Worm (Caenorhabditis elegans) whole organism, L1 larva: ENCODE data around the gene C05E4.7.

Experiments
- F16B12.6 ChIP-seq: fragments of 150-350 bp; optimal IDR thresholded peaks from 2 replicates; lab custom pipeline; 2014; ENCODE audit warnings: missing biosample characterization, missing genetic modification characterization
- Y116A8C.19 ChIP-seq: sonication (generic microtip); optimal IDR thresholded peaks from 2 replicates; lab custom pipeline; 2016; ENCODE audit warnings: missing compliant biosample characterization, missing genetic modification characterization, borderline replicate concordance
- aha-1 ChIP-seq: fragments of 150-350 bp; optimal IDR thresholded peaks from 2 replicates; lab custom pipeline; 2014; ENCODE audit warnings: missing biosample characterization, missing genetic modification characterization
- ceh-90 ChIP-seq: sonication (generic microtip); optimal IDR thresholded peaks from 2 replicates; lab custom pipeline; 2016; ENCODE audit warnings: missing genetic modification characterization, missing compliant biosample characterization
- dpl-1 ChIP-seq, 3 experiments: fragments of 150-350 bp in 2 of 3; sonication (generic microtip) in 1 of 3; optimal IDR thresholded peaks; 2 replicates each; lab custom pipeline; 2014 to 2017; ENCODE audit warnings: missing biosample characterization in 3 of 3, missing genetic modification characterization in 3 of 3, missing genetic modification reagents in 3 of 3
- dsc-1 ChIP-seq: sonication (generic microtip); optimal IDR thresholded peaks from 2 replicates; lab custom pipeline; 2016; ENCODE audit warnings: mild to moderate bottlenecking, missing genetic modification characterization, missing compliant biosample characterization
- egl-13 ChIP-seq: sonication (generic microtip); optimal IDR thresholded peaks from 2 replicates; lab custom pipeline; 2016; ENCODE audit warnings: missing genotype, missing genetic modification reagents, missing genetic modification characterization, missing compliant biosample characterization
- egl-27 ChIP-seq, 2 experiments: fragments of 150-350 bp in 1 of 2; sonication (generic microtip); optimal IDR thresholded peaks; 3 replicates each; lab custom pipeline; 2017 to 2018; ENCODE audit warnings: missing biosample characterization in 2 of 2, missing genetic modification characterization in 2 of 2, missing genetic modification reagents in 2 of 2
- ets-5 ChIP-seq: fragments of 200-800 bp; sonication (Bioruptor generic); IDR thresholded peaks from 2 replicates; pipeline ENCODE4 v1.3.6; 2022; ENCODE audit warnings: missing genetic modification characterization, missing compliant biosample characterization
- fkh-10 ChIP-seq: sonication (generic microtip); optimal IDR thresholded peaks from 2 replicates; lab custom pipeline; 2017; ENCODE audit warnings: missing biosample characterization, missing genetic modification reagents, missing genetic modification characterization
- fos-1 ChIP-seq: fragments of 150-350 bp; optimal IDR thresholded peaks from 2 replicates; lab custom pipeline; 2014; ENCODE audit warnings: missing biosample characterization, missing genetic modification characterization
- hlh-17 ChIP-seq: fragments of 200-800 bp; sonication (Bioruptor generic); optimal IDR thresholded peaks from 2 replicates; lab custom pipeline; 2018; ENCODE audit warnings: missing genetic modification characterization, mild to moderate bottlenecking, missing compliant biosample characterization, moderate library complexity, borderline replicate concordance
- hlh-4 ChIP-seq: sonication (generic microtip); optimal IDR thresholded peaks from 2 replicates; lab custom pipeline; 2016; ENCODE audit warnings: mild to moderate bottlenecking, missing genetic modification characterization, missing compliant biosample characterization
- jun-1 ChIP-seq: fragments of 150-350 bp; optimal IDR thresholded peaks from 2 replicates; lab custom pipeline; 2014; ENCODE audit warnings: missing biosample characterization, missing genetic modification reagents, missing genetic modification characterization
- lin-13 ChIP-seq: fragments of 150-350 bp; optimal IDR thresholded peaks from 2 replicates; lab custom pipeline; 2014; ENCODE audit warnings: missing biosample characterization, missing genetic modification reagents, missing genetic modification characterization
- lin-14 ChIP-seq: fragments of 200-800 bp; sonication (Bioruptor generic); optimal IDR thresholded peaks from 2 replicates; lab custom pipeline; 2018; ENCODE audit warnings: mild to moderate bottlenecking, missing genetic modification characterization, moderate library complexity, missing compliant biosample characterization
- lin-35 ChIP-seq, 2 experiments: fragments of 150-350 bp; optimal IDR thresholded peaks; 2 replicates each; lab custom pipeline; 2014; ENCODE audit warnings: missing biosample characterization in 2 of 2, missing genetic modification characterization in 2 of 2, missing genetic modification reagents in 2 of 2
- lin-39 ChIP-seq: fragments of 150-350 bp; optimal IDR thresholded peaks from 2 replicates; lab custom pipeline; 2014; ENCODE audit warnings: missing biosample characterization, missing genetic modification reagents, missing genetic modification characterization
- lir-3 ChIP-seq: sonication (generic microtip); optimal IDR thresholded peaks from 2 replicates; lab custom pipeline; 2016; ENCODE audit warnings: mild to moderate bottlenecking, missing genetic modification characterization, moderate library complexity, missing compliant biosample characterization; ENCODE audit not compliant: poor library complexity
- mdl-1 ChIP-seq, 2 experiments: fragments of 150-350 bp; optimal IDR thresholded peaks; 2 replicates each; lab custom pipeline; 2014 to 2017; ENCODE audit warnings: missing biosample characterization in 2 of 2, missing genetic modification characterization in 2 of 2, inconsistent platforms in 1 of 2
- mef-2 ChIP-seq: fragments of 150-350 bp; optimal IDR thresholded peaks from 2 replicates; lab custom pipeline; 2014; ENCODE audit warnings: missing biosample characterization, missing genetic modification characterization
- mep-1 ChIP-seq: fragments of 150-350 bp; optimal IDR thresholded peaks from 2 replicates; lab custom pipeline; 2014; ENCODE audit warnings: missing biosample characterization, missing genetic modification characterization
- nhr-11 ChIP-seq: fragments of 150-350 bp; optimal IDR thresholded peaks from 2 replicates; lab custom pipeline; 2014; ENCODE audit warnings: missing biosample characterization, missing genetic modification characterization
- nhr-12 ChIP-seq: sonication (generic microtip); optimal IDR thresholded peaks from 2 replicates; lab custom pipeline; 2017; ENCODE audit warnings: missing biosample characterization, missing genetic modification characterization
- nhr-47 ChIP-seq: sonication (generic microtip); optimal IDR thresholded peaks from 2 replicates; lab custom pipeline; 2016; ENCODE audit warnings: mild to moderate bottlenecking, missing genetic modification characterization, moderate library complexity, missing compliant biosample characterization
- nhr-76 ChIP-seq: sonication (generic microtip); optimal IDR thresholded peaks from 2 replicates; lab custom pipeline; 2017; ENCODE audit warnings: missing biosample characterization, missing genetic modification characterization
- nhr-85 ChIP-seq: sonication (generic microtip); peaks from one replicate; lab custom pipeline; 2016; ENCODE audit warnings: missing genetic modification characterization, inconsistent platforms, missing compliant biosample characterization
- pag-3 ChIP-seq: sonication (generic microtip); optimal IDR thresholded peaks from 2 replicates; lab custom pipeline; 2017; ENCODE audit warnings: missing genetic modification characterization, mild to moderate bottlenecking, missing compliant biosample characterization, antibody characterized with exemption, borderline replicate concordance; ENCODE audit not compliant: insufficient read depth
- skn-1 ChIP-seq: fragments of 150-350 bp; optimal IDR thresholded peaks from 2 replicates; lab custom pipeline; 2014; ENCODE audit warnings: missing biosample characterization, missing genetic modification characterization
- snpc-4 ChIP-seq: fragments of 150-350 bp; optimal IDR thresholded peaks from 2 replicates; lab custom pipeline; 2014; ENCODE audit warnings: missing biosample characterization, missing genetic modification characterization
- snu-23 ChIP-seq: sonication (generic microtip); optimal IDR thresholded peaks from 2 replicates; lab custom pipeline; 2016; ENCODE audit warnings: missing genetic modification characterization, missing compliant biosample characterization
- sptf-1 ChIP-seq: fragments of 150-350 bp; optimal IDR thresholded peaks from 2 replicates; lab custom pipeline; 2014; ENCODE audit warnings: missing biosample characterization, missing genetic modification characterization
- sup-37 ChIP-seq: fragments of 200-800 bp; sonication (Bioruptor generic); optimal IDR thresholded peaks from 2 replicates; lab custom pipeline; 2018; ENCODE audit warnings: mild to moderate bottlenecking, missing genetic modification characterization, missing compliant biosample characterization
- tbx-2 ChIP-seq: sonication (generic microtip); optimal IDR thresholded peaks from 2 replicates; lab custom pipeline; 2016; ENCODE audit warnings: missing genetic modification characterization, missing compliant biosample characterization
- tlp-1 ChIP-seq: fragments of 150-350 bp; optimal IDR thresholded peaks from 2 replicates; lab custom pipeline; 2014; ENCODE audit warnings: missing biosample characterization, missing genetic modification characterization
- unc-62 ChIP-seq: fragments of 150-350 bp; optimal IDR thresholded peaks from 2 replicates; lab custom pipeline; 2014; ENCODE audit warnings: missing biosample characterization, missing genetic modification reagents, missing genetic modification characterization
- xbp-1 ChIP-seq: sonication (generic microtip); optimal IDR thresholded peaks from 2 replicates; lab custom pipeline; 2016; ENCODE audit warnings: missing genetic modification characterization, missing compliant biosample characterization
- zag-1 ChIP-seq: fragments of 150-350 bp; optimal IDR thresholded peaks from 2 replicates; lab custom pipeline; 2014; ENCODE audit warnings: missing biosample characterization, missing genetic modification characterization
- zip-4 ChIP-seq: fragments of 200-800 bp; sonication (Bioruptor generic); optimal IDR thresholded peaks from 2 replicates; lab custom pipeline; 2018; ENCODE audit warnings: mild to moderate bottlenecking, missing genetic modification characterization, moderate library complexity, missing compliant biosample characterization
- ztf-4 ChIP-seq: fragments of 150-350 bp; optimal IDR thresholded peaks from 2 replicates; lab custom pipeline; 2014; ENCODE audit warnings: missing biosample characterization, missing genetic modification characterization

The C05E4.7 gene

ce11 chrV:738770-739169 lies 3.1 kb upstream of the C05E4.7 start, which contains the start of gene srj-24:
Gene srj-24, minus strand, starts transcription at chrV:738870.
- TF ChIP-seq mef-2 (tag; lab: Kevin White, UChicago) (no peak), unc-62 (GFP tag; lab: Kevin White, UChicago) (no peak), dsc-1 (tag; lab: Kevin White, UChicago) (no peak), zag-1 (tag; lab: Kevin White, UChicago) (no peak), hlh-4 (no peak), nhr-76 (no peak), nhr-47 (tag; lab: Kevin White, UChicago) (no peak), dpl-1 (GFP tag; optimal IDR thresholded peaks at IDR 0.05; lab: Kevin White, UChicago) (no peak), nhr-12 (no peak)
- TF ChIP-seq, all 84 proteins: peak for 0

- TF ChIP-seq Y116A8C.19 (no peak), sptf-1 (no peak), zip-4 (GFP tag; lab: Kevin White, UChicago) (no peak), mdl-1 (tag; optimal IDR thresholded peaks at IDR 0.05; lab: Kevin White, UChicago) (no peak), pag-3 (tag; lab: Kevin White, UChicago) (no peak), tbx-2 (tag; lab: Kevin White, UChicago) (no peak), F16B12.6 (tag; lab: Kevin White, UChicago) (no peak), egl-13 (tag; lab: Kevin White, UChicago) (no peak), fos-1 (tag; lab: Kevin White, UChicago) (no peak), ets-5 (GFP tag; lab: Robert Waterston, UW) (no peak), ceh-90 (tag; lab: Kevin White, UChicago) (no peak), lin-13 (no peak)
Measured at ce11 chrV:743348-743747, 1.4 kb downstream of the C05E4.7 start, which contains the start of gene str-134. Gene str-134, plus strand, starts transcription at chrV:743648.

ce11 chrV:748044-748443 lies 6.1 kb downstream of the C05E4.7 start, which contains the start of gene sri-4:
Gene sri-4, plus strand, starts transcription at chrV:748344.
- TF ChIP-seq lin-14 (no peak), zag-1 (tag; lab: Kevin White, UChicago) (no peak), egl-13 (tag; lab: Kevin White, UChicago) (no peak), lin-35 (GFP tag; optimal IDR thresholded peaks at IDR 0.05; lab: Kevin White, UChicago) (no peak), lir-3 (no peak), snpc-4 (tag; lab: Kevin White, UChicago) (no peak), nhr-85 (tag; lab: Kevin White, UChicago) (no peak)

- TF ChIP-seq lin-39 (no peak), nhr-11 (tag; lab: Kevin White, UChicago) (no peak), sup-37 (GFP tag; lab: Kevin White, UChicago) (no peak)
- TF ChIP-seq, all 84 proteins: peak for 0
Measured at ce11 chrV:752679-753333, 10.9 kb downstream of the C05E4.7 start, which contains the start of the genes str-262 and srp-1. Gene str-262, minus strand, starts transcription at chrV:752779. Gene srp-1, plus strand, starts transcription at chrV:753283.

- TF ChIP-seq aha-1 (tag; lab: Kevin White, UChicago) (no peak), egl-27 (tag; optimal IDR thresholded peaks at IDR 0.05; lab: Kevin White, UChicago) (no peak), skn-1 (no peak), ztf-4 (no peak), sup-37 (GFP tag; lab: Kevin White, UChicago) (no peak), nhr-47 (tag; lab: Kevin White, UChicago) (no peak), xbp-1 (tag; lab: Kevin White, UChicago) (no peak), nhr-11 (tag; lab: Kevin White, UChicago) (no peak), mep-1 (tag; lab: Kevin White, UChicago) (no peak), snu-23 (GFP tag; lab: Kevin White, UChicago) (no peak), jun-1 (tag; lab: Kevin White, UChicago) (no peak), tlp-1 (tag; lab: Kevin White, UChicago) (no peak), fkh-10 (GFP tag; lab: Kevin White, UChicago) (no peak), hlh-17 (GFP tag; lab: Kevin White, UChicago) (no peak)
Measured at ce11 chrV:756169-756568, 14.2 kb downstream of the C05E4.7 start, which contains the start of gene str-20. Gene str-20, plus strand, starts transcription at chrV:756469.
